Worm (Caenorhabditis elegans) whole organism, young adult: ENCODE measurements around the gene dmd-9.
A peak's percentile ranks its signal among the peaks of the same experiment; 100 is the strongest.

ENCODE experiments used
- B0019.2 ChIP-seq: fragments of 200-800 bp; sonication (Bioruptor generic); conservative IDR thresholded peaks from 2 replicates; pipeline ENCODE4 v1.3.6; 2022; ENCODE audit warnings: missing genetic modification reagents, missing genetic modification characterization, missing compliant biosample characterization
- B0035.1 ChIP-seq: sonication (generic microtip); optimal IDR thresholded peaks from 2 replicates; lab custom pipeline; 2016; ENCODE audit warnings: missing genetic modification characterization, mild to moderate bottlenecking, missing compliant biosample characterization, missing genotype, missing genetic modification reagents
- B0261.1 ChIP-seq: sonication (generic microtip); optimal IDR thresholded peaks from 2 replicates; lab custom pipeline; 2016; ENCODE audit warnings: mild to moderate bottlenecking, missing genetic modification characterization, moderate library complexity, missing compliant biosample characterization
- B0336.3 ChIP-seq: fragments of 200-800 bp; sonication (Bioruptor generic); IDR thresholded peaks from 2 replicates; pipeline ENCODE4 v1.3.6; 2022; ENCODE audit warnings: missing genetic modification characterization, missing compliant biosample characterization
- F22D6.2 ChIP-seq: sonication (generic microtip); optimal IDR thresholded peaks from 2 replicates; lab custom pipeline; 2016; ENCODE audit warnings: mild to moderate bottlenecking, missing genetic modification characterization, missing compliant biosample characterization
- F39B2.1 ChIP-seq: fragments of 200-800 bp; sonication (Bioruptor generic); IDR thresholded peaks from 2 replicates; pipeline ENCODE4 v1.3.6; 2022; ENCODE audit warnings: missing genetic modification reagents, missing genetic modification characterization, missing compliant biosample characterization
- F49E8.2 ChIP-seq: sonication (generic microtip); optimal IDR thresholded peaks from 3 replicates; lab custom pipeline; 2017; ENCODE audit warnings: missing genetic modification characterization, mild to moderate bottlenecking, missing compliant biosample characterization, antibody characterized with exemption, moderate library complexity; ENCODE audit not compliant: insufficient read depth
- F52B5.7 ChIP-seq: sonication (generic microtip); optimal IDR thresholded peaks from 2 replicates; lab custom pipeline; 2016; ENCODE audit warnings: mild to moderate bottlenecking, missing genetic modification characterization, missing compliant biosample characterization
- Y53F4B.3 ChIP-seq: fragments of 200-800 bp; sonication (Bioruptor generic); IDR thresholded peaks from 2 replicates; pipeline ENCODE4 v1.3.6; 2022; ENCODE audit warnings: missing genetic modification reagents, missing genetic modification characterization, missing compliant biosample characterization
- Y53G8AR.9 ChIP-seq: fragments of 200-800 bp; sonication (Bioruptor generic); conservative IDR thresholded peaks from 2 replicates; pipeline ENCODE4 v1.3.6; 2022; ENCODE audit warnings: missing genetic modification reagents, missing genetic modification characterization, missing compliant biosample characterization
- Y56A3A.18 ChIP-seq: fragments of 200-800 bp; sonication (Bioruptor generic); IDR thresholded peaks from 2 replicates; pipeline ENCODE4 v1.3.6; 2022; ENCODE audit warnings: missing genetic modification reagents, missing genetic modification characterization, missing compliant biosample characterization
- Y79H2A.3 ChIP-seq: fragments of 200-800 bp; sonication (Bioruptor generic); conservative IDR thresholded peaks from 2 replicates; pipeline ENCODE4 v1.3.6; 2022; ENCODE audit warnings: missing genetic modification reagents, missing genetic modification characterization, missing compliant biosample characterization
- Y95B8A.8 ChIP-seq: fragments of 200-800 bp; sonication (Bioruptor generic); IDR thresholded peaks from 2 replicates; pipeline ENCODE4 v1.3.6; 2022; ENCODE audit warnings: missing genetic modification reagents, missing genetic modification characterization, missing compliant biosample characterization
- akir-1 ChIP-seq: fragments of 200-800 bp; sonication (Bioruptor generic); optimal IDR thresholded peaks from 2 replicates; lab custom pipeline; 2018; ENCODE audit warnings: mild to moderate bottlenecking, missing genetic modification characterization, moderate library complexity, missing compliant biosample characterization
- atf-7 ChIP-seq: sonication (generic microtip); optimal IDR thresholded peaks from 2 replicates; lab custom pipeline; 2017; ENCODE audit warnings: mild to moderate bottlenecking, missing genetic modification characterization, missing compliant biosample characterization
- attf-3 ChIP-seq: fragments of 200-800 bp; sonication (Bioruptor generic); conservative IDR thresholded peaks from 2 replicates; pipeline ENCODE4 v1.3.6; 2022; ENCODE audit warnings: missing genetic modification reagents, missing genetic modification characterization, missing compliant biosample characterization
- bed-2 ChIP-seq: fragments of 200-800 bp; sonication (Bioruptor generic); IDR thresholded peaks from 2 replicates; pipeline ENCODE4 v1.3.6; 2022; ENCODE audit warnings: missing genetic modification reagents, missing genetic modification characterization, missing compliant biosample characterization
- ceh-100 ChIP-seq: fragments of 200-800 bp; sonication (Bioruptor generic); IDR thresholded peaks from 2 replicates; pipeline ENCODE4 v1.3.6; 2022; ENCODE audit warnings: missing genetic modification reagents, missing genetic modification characterization, missing compliant biosample characterization
- ceh-58 ChIP-seq: fragments of 200-800 bp; sonication (Bioruptor generic); IDR thresholded peaks from 2 replicates; pipeline ENCODE4 v1.3.6; 2022; ENCODE audit warnings: missing genetic modification characterization, missing compliant biosample characterization
- die-1 ChIP-seq: sonication (generic microtip); optimal IDR thresholded peaks from 2 replicates; lab custom pipeline; 2016; ENCODE audit warnings: missing genotype, mild to moderate bottlenecking, missing genetic modification characterization, missing compliant biosample characterization
- dpff-1 ChIP-seq: sonication (generic microtip); optimal IDR thresholded peaks from 2 replicates; lab custom pipeline; 2017; ENCODE audit warnings: mild to moderate bottlenecking, missing genetic modification characterization, missing compliant biosample characterization
- ets-4 ChIP-seq: fragments of 200-800 bp; sonication (Bioruptor generic); optimal IDR thresholded peaks from 2 replicates; lab custom pipeline; 2018; ENCODE audit warnings: mild to moderate bottlenecking, missing genetic modification characterization, missing compliant biosample characterization
- gei-17 ChIP-seq: fragments of 200-800 bp; sonication (Bioruptor generic); optimal IDR thresholded peaks from 2 replicates; lab custom pipeline; 2018; ENCODE audit warnings: mild to moderate bottlenecking, missing genetic modification characterization, missing compliant biosample characterization
- hmg-1.2 ChIP-seq: fragments of 200-800 bp; sonication (Bioruptor generic); IDR thresholded peaks from 2 replicates; pipeline ENCODE4 v1.3.6; 2022; ENCODE audit warnings: missing genetic modification reagents, missing genetic modification characterization, missing compliant biosample characterization
- hmg-20 ChIP-seq: fragments of 200-800 bp; sonication (Bioruptor generic); IDR thresholded peaks from 2 replicates; pipeline ENCODE4 v1.3.6; 2022; ENCODE audit warnings: missing genetic modification reagents, missing genetic modification characterization, missing compliant biosample characterization
- hsf-1 ChIP-seq: fragments of 200-800 bp; sonication (Bioruptor generic); IDR thresholded peaks from 2 replicates; pipeline ENCODE4 v1.3.6; 2022; ENCODE audit warnings: missing genetic modification reagents, missing genetic modification characterization, missing compliant biosample characterization
- let-607 ChIP-seq, 2 experiments: fragments of 200-800 bp in 1 of 2; sonication (Bioruptor generic) in 1 of 2; sonication (generic microtip) in 1 of 2; optimal IDR thresholded peaks; 2 replicates each; lab custom pipeline; 2016 to 2018; ENCODE audit warnings: mild to moderate bottlenecking in 2 of 2, missing compliant biosample characterization in 2 of 2, missing genetic modification characterization in 2 of 2, moderate library complexity in 2 of 2, missing genotype in 1 of 2
- lin-26 ChIP-seq: fragments of 200-800 bp; sonication (Bioruptor generic); IDR thresholded peaks from 2 replicates; pipeline ENCODE4 v1.3.6; 2022; ENCODE audit warnings: missing genetic modification reagents, missing genetic modification characterization, missing compliant biosample characterization
- lin-40 ChIP-seq: sonication (generic microtip); optimal IDR thresholded peaks from 2 replicates; lab custom pipeline; 2016; ENCODE audit warnings: missing genetic modification characterization, mild to moderate bottlenecking, missing compliant biosample characterization, missing genotype, missing genetic modification reagents
- madf-6 ChIP-seq: fragments of 200-800 bp; sonication (Bioruptor generic); IDR thresholded peaks from 2 replicates; pipeline ENCODE4 v1.3.6; 2022; ENCODE audit warnings: missing genetic modification reagents, missing genetic modification characterization, missing compliant biosample characterization
- madf-8 ChIP-seq: fragments of 200-800 bp; sonication (Bioruptor generic); conservative IDR thresholded peaks from 2 replicates; pipeline ENCODE4 v1.3.6; 2022; ENCODE audit warnings: missing genetic modification reagents, missing genetic modification characterization, missing compliant biosample characterization
- mcd-1 ChIP-seq: fragments of 200-800 bp; sonication (Bioruptor generic); IDR thresholded peaks from 2 replicates; pipeline ENCODE4 v1.3.6; 2022; ENCODE audit warnings: missing genetic modification reagents, missing genetic modification characterization, missing compliant biosample characterization
- mel-28 ChIP-seq: sonication (generic microtip); optimal IDR thresholded peaks from 2 replicates; lab custom pipeline; 2016; ENCODE audit warnings: borderline replicate concordance, mild to moderate bottlenecking, missing genetic modification characterization, missing compliant biosample characterization
- nfya-1 ChIP-seq: sonication (generic microtip); optimal IDR thresholded peaks from 2 replicates; lab custom pipeline; 2017; ENCODE audit warnings: antibody characterized with exemption, missing compliant biosample characterization, missing genetic modification characterization, borderline replicate concordance; ENCODE audit not compliant: insufficient read depth
- nfya-2 ChIP-seq: fragments of 200-800 bp; sonication (Bioruptor generic); IDR thresholded peaks from 2 replicates; pipeline ENCODE4 v1.3.6; 2022; ENCODE audit warnings: missing genetic modification reagents, missing genetic modification characterization, missing compliant biosample characterization
- nfyb-1 ChIP-seq: fragments of 200-800 bp; sonication (Bioruptor generic); IDR thresholded peaks from 2 replicates; pipeline ENCODE4 v1.3.6; 2022; ENCODE audit warnings: missing genetic modification reagents, missing genetic modification characterization, missing compliant biosample characterization
- nhr-120 ChIP-seq: fragments of 200-800 bp; sonication (Bioruptor generic); IDR thresholded peaks from 2 replicates; pipeline ENCODE4 v1.3.6; 2022; ENCODE audit warnings: missing genetic modification characterization, missing compliant biosample characterization
- nhr-80 ChIP-seq: sonication (generic microtip); optimal IDR thresholded peaks from 2 replicates; lab custom pipeline; 2016; ENCODE audit warnings: missing genetic modification characterization, missing compliant biosample characterization
- nhr-90 ChIP-seq: sonication (generic microtip); optimal IDR thresholded peaks from 2 replicates; lab custom pipeline; 2016; ENCODE audit warnings: missing genotype, mild to moderate bottlenecking, missing genetic modification characterization, missing compliant biosample characterization
- pbrm-1 ChIP-seq: fragments of 200-800 bp; sonication (Bioruptor generic); IDR thresholded peaks from 2 replicates; pipeline ENCODE4 v1.3.6; 2022; ENCODE audit warnings: missing genetic modification reagents, missing genetic modification characterization, missing compliant biosample characterization
- rec-8 ChIP-seq, 2 experiments: sonication (generic microtip); optimal IDR thresholded peaks; 2 replicates each; lab custom pipeline; 2016; ENCODE audit warnings: mild to moderate bottlenecking in 2 of 2, missing genetic modification characterization in 2 of 2, missing genetic modification reagents in 2 of 2, missing genotype in 2 of 2, missing biosample characterization in 1 of 2, missing compliant biosample characterization in 1 of 2, moderate library complexity in 1 of 2
- repo-1 ChIP-seq: sonication (generic microtip); optimal IDR thresholded peaks from 2 replicates; lab custom pipeline; 2017; ENCODE audit warnings: mild to moderate bottlenecking, missing genetic modification characterization, missing compliant biosample characterization
- snpc-3.4 ChIP-seq: sonication (generic microtip); optimal IDR thresholded peaks from 2 replicates; lab custom pipeline; 2017; ENCODE audit warnings: missing genetic modification characterization, mild to moderate bottlenecking, missing compliant biosample characterization, antibody characterized with exemption, moderate library complexity, missing genotype, missing genetic modification reagents
- zim-3 ChIP-seq: sonication (generic microtip); optimal IDR thresholded peaks from 2 replicates; lab custom pipeline; 2017; ENCODE audit warnings: mild to moderate bottlenecking, missing genetic modification characterization, moderate library complexity, missing compliant biosample characterization
- ztf-3 ChIP-seq: fragments of 200-800 bp; sonication (Bioruptor generic); optimal IDR thresholded peaks from 2 replicates; lab custom pipeline; 2018; ENCODE audit warnings: mild to moderate bottlenecking, missing genetic modification characterization, missing compliant biosample characterization

dmd-9 gene

ce11 chrIV:3233429-3233885 lies 20.9 kb downstream of the dmd-9 start (continued):
- TF ChIP-seq gei-17 (GFP tag; lab: Kevin White, UChicago) (no peak), F22D6.2 (tag; lab: Kevin White, UChicago) (no peak), ceh-58 (GFP tag; lab: Robert Waterston, UW) (no peak), nhr-80 (peak; percentile 34), nfya-2 (GFP tag; lab: Robert Waterston, UW) (no peak)

- TF ChIP-seq lin-26 (GFP tag; lab: Robert Waterston, UW) (no peak), repo-1 (tag; lab: Kevin White, UChicago) (peak; percentile 38), nhr-90 (no peak), mel-28 (tag; lab: Kevin White, UChicago) (no peak), nhr-120 (GFP tag; lab: Robert Waterston, UW) (no peak), snpc-3.4 (tag; lab: Kevin White, UChicago) (no peak), nhr-80 (peak; percentile 73), mcd-1 (GFP tag; lab: Robert Waterston, UW) (peak; percentile 53), B0261.1 (tag; lab: Kevin White, UChicago) (no peak), B0336.3 (GFP tag; lab: Robert Waterston, UW) (peak; percentile 43; the same call in 1 of the 2 replicates), B0035.1 (tag; lab: Kevin White, UChicago) (no peak), B0019.2 (GFP tag; lab: Robert Waterston, UW) (no peak), let-607 (tag; optimal IDR thresholded peaks at IDR 0.05; lab: Kevin White, UChicago) (peak; percentile 56 to 76), ets-4 (GFP tag; lab: Kevin White, UChicago) (no peak), lin-40 (peak; percentile 54), Y53G8AR.9 (GFP tag; lab: Robert Waterston, UW) (no peak), ztf-3 (GFP tag; lab: Kevin White, UChicago) (no peak), F52B5.7 (no peak), hmg-1.2 (peak; percentile 41; the same call in 1 of the 2 replicates), attf-3 (GFP tag; lab: Robert Waterston, UW) (no peak), zim-3 (no peak), F39B2.1 (GFP tag; lab: Robert Waterston, UW) (no peak), madf-8 (GFP tag; lab: Robert Waterston, UW) (no peak), dpff-1 (tag; lab: Kevin White, UChicago) (no peak), ceh-100 (GFP tag; lab: Robert Waterston, UW) (no peak), die-1 (tag; lab: Kevin White, UChicago) (peak; percentile 25), Y56A3A.18 (GFP tag; lab: Robert Waterston, UW) (no peak), atf-7 (tag; lab: Kevin White, UChicago) (peak; percentile 37), nfyb-1 (GFP tag; lab: Robert Waterston, UW) (peak; percentile 79), Y53F4B.3 (GFP tag; lab: Robert Waterston, UW) (no peak), madf-6 (GFP tag; lab: Robert Waterston, UW) (no peak), nfya-1 (tag; lab: Kevin White, UChicago) (no peak), Y79H2A.3 (GFP tag; lab: Robert Waterston, UW) (no peak), Y95B8A.8 (GFP tag; lab: Robert Waterston, UW) (no peak), hmg-20 (no peak), bed-2 (no peak), hsf-1 (GFP tag; lab: Robert Waterston, UW) (no peak), pbrm-1 (GFP tag; lab: Robert Waterston, UW) (0 out of 2 replicates have a peak, but pooled peaks have one; percentile 40), akir-1 (GFP tag; lab: Kevin White, UChicago) (peak; percentile 50), F49E8.2 (no peak), F22D6.2 (tag; lab: Kevin White, UChicago) (no peak), rec-8 (tag; optimal IDR thresholded peaks at IDR 0.05; lab: Kevin White, UChicago) (peak in 1 of 2 experiments; percentile 18)
Measured at ce11 chrIV:3232694-3233372, 21.5 kb downstream of the dmd-9 start.
